Worm (Caenorhabditis elegans): ENCODE results near the gene acn-1.

DNA sequence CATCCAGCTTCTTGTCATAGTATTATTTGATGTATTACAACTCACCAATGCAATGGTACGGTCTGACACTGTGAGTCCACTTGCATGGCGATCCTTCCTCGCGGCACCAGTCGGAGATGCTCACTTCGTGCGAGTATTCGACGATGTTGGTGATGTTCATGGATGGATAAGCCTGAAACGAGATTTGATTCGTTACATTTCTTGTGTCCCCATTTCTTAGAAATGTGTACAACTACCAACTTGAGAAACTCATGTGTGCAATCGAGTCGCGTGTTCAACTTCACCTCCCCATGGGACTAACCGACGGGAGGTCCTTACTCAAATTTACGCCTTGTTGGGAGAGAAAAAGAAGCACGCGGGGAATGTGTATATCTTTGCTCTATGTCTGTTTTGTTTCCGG, 18.6 kb upstream of the acn-1 start:
- TF ChIP-seq lin-13 (tag; optimal IDR thresholded peaks at IDR 0.05) (no peak), lsy-2 (tag; optimal IDR thresholded peaks at IDR 0.05) (no peak), ces-1 (GFP tag; optimal IDR thresholded peaks at IDR 0.05) (no peak), snpc-4 (tag; optimal IDR thresholded peaks at IDR 0.05) (no peak), cnd-1 (tag; optimal IDR thresholded peaks at IDR 0.05) (no peak), unc-62 (GFP tag; optimal IDR thresholded peaks at IDR 0.05) (no peak)

Measured in whole organism, mixed stage, embryonic.